Worm (Caenorhabditis elegans): ENCODE results near the gene srx-95.

- TF ChIP-seq ztf-23 (GFP tag; IDR thresholded peaks at IDR 0.05), result no peak
- TF ChIP-seq flt-1 (GFP tag; IDR thresholded peaks at IDR 0.05), result no peak
These were observed 45.6 kb upstream of the srx-95 start, which contains the start of gene F31E8.4 for ce11 chrII:6800104-6800711.
